Worm (Caenorhabditis elegans) whole organism, L4 larva: Measurements from ENCODE around the gene T01C1.4.

Source experiments
- D1046.2 ChIP-seq: fragments of 200-800 bp; sonication (Bioruptor generic); IDR thresholded peaks from 2 replicates; pipeline ENCODE4 v1.3.6; 2022; ENCODE audit warnings: missing genetic modification characterization, missing compliant biosample characterization
- T20F7.1 ChIP-seq: fragments of 200-800 bp; sonication (Bioruptor generic); optimal IDR thresholded peaks from 2 replicates; lab custom pipeline; 2018; ENCODE audit warnings: mild to moderate bottlenecking, missing genetic modification characterization, missing compliant biosample characterization
- T26A8.4 ChIP-seq: fragments of 200-800 bp; sonication (Bioruptor generic); IDR thresholded peaks from 2 replicates; pipeline ENCODE4 v1.3.6; 2022; ENCODE audit warnings: missing genetic modification characterization, missing compliant biosample characterization
- Y105C5A.15 ChIP-seq: fragments of 200-800 bp; sonication (Bioruptor generic); IDR thresholded peaks from 2 replicates; pipeline ENCODE4 v1.3.6; 2022; ENCODE audit warnings: missing genetic modification characterization, missing compliant biosample characterization
- Y5F2A.4 ChIP-seq: fragments of 200-800 bp; sonication (Bioruptor generic); optimal IDR thresholded peaks from 2 replicates; lab custom pipeline; 2018; ENCODE audit warnings: mild to moderate bottlenecking, missing genetic modification characterization, missing compliant biosample characterization
- aha-1 ChIP-seq: fragments of 150-350 bp; peaks from one replicate; lab custom pipeline; 2014; ENCODE audit warnings: missing biosample characterization, missing genetic modification characterization
- aly-2 ChIP-seq: sonication (generic microtip); optimal IDR thresholded peaks from 2 replicates; lab custom pipeline; 2018; ENCODE audit warnings: missing biosample characterization, missing genetic modification characterization
- ceh-20 ChIP-seq: fragments of 200-800 bp; sonication (Bioruptor generic); IDR thresholded peaks from 2 replicates; pipeline ENCODE4 v1.3.6; 2022; ENCODE audit warnings: missing genetic modification reagents, missing genetic modification characterization, missing compliant biosample characterization
- ceh-32 ChIP-seq: sonication (generic microtip); optimal IDR thresholded peaks from 2 replicates; lab custom pipeline; 2016; ENCODE audit warnings: mild to moderate bottlenecking, missing genetic modification characterization, missing compliant biosample characterization; ENCODE audit not compliant: poor library complexity
- ctbp-1 ChIP-seq: fragments of 200-800 bp; sonication (Bioruptor generic); IDR thresholded peaks from 2 replicates; pipeline ENCODE4 v1.3.6; 2022; ENCODE audit warnings: missing genetic modification reagents, missing genetic modification characterization, missing compliant biosample characterization
- daf-16 ChIP-seq, 3 experiments: sonication (generic microtip); optimal IDR thresholded peaks; 2 replicates each; lab custom pipeline; 2016 to 2017; ENCODE audit warnings: missing genetic modification characterization in 3 of 3, missing genetic modification reagents in 3 of 3, mild to moderate bottlenecking in 2 of 3, missing compliant biosample characterization in 2 of 3, missing biosample characterization in 1 of 3, moderate library complexity in 1 of 3
- daf-19 ChIP-seq: fragments of 200-800 bp; sonication (Bioruptor generic); conservative IDR thresholded peaks from 2 replicates; pipeline ENCODE4 v1.3.6; 2022; ENCODE audit warnings: missing genetic modification characterization, missing compliant biosample characterization
- dmd-6 ChIP-seq: fragments of 200-800 bp; sonication (Bioruptor generic); IDR thresholded peaks from 2 replicates; pipeline ENCODE4 v1.3.6; 2022; ENCODE audit warnings: missing genetic modification reagents, missing genetic modification characterization, missing compliant biosample characterization
- dpl-1 ChIP-seq: fragments of 150-350 bp; optimal IDR thresholded peaks from 2 replicates; lab custom pipeline; 2014; ENCODE audit warnings: missing biosample characterization, missing genetic modification reagents, missing genetic modification characterization
- duxl-1 ChIP-seq: sonication (generic microtip); optimal IDR thresholded peaks from 2 replicates; lab custom pipeline; 2016; ENCODE audit warnings: mild to moderate bottlenecking, missing genetic modification characterization, moderate library complexity, missing compliant biosample characterization; ENCODE audit not compliant: poor library complexity
- dve-1 ChIP-seq: sonication (generic microtip); optimal IDR thresholded peaks from 2 replicates; lab custom pipeline; 2017; ENCODE audit warnings: antibody characterized with exemption, mild to moderate bottlenecking, missing genetic modification characterization, missing compliant biosample characterization; ENCODE audit not compliant: insufficient read depth
- egl-43 ChIP-seq: fragments of 200-800 bp; sonication (Bioruptor generic); IDR thresholded peaks from 2 replicates; pipeline ENCODE4 v1.3.6; 2022; ENCODE audit warnings: missing genetic modification reagents, missing genetic modification characterization, missing compliant biosample characterization
- fos-1 ChIP-seq: fragments of 150-350 bp; optimal IDR thresholded peaks from 2 replicates; lab custom pipeline; 2014; ENCODE audit warnings: missing biosample characterization, missing genetic modification characterization
- gei-8 ChIP-seq: fragments of 200-800 bp; sonication (Bioruptor generic); optimal IDR thresholded peaks from 2 replicates; lab custom pipeline; 2018; ENCODE audit warnings: mild to moderate bottlenecking, missing genetic modification characterization, missing compliant biosample characterization
- hlh-11 ChIP-seq: fragments of 200-800 bp; sonication (Bioruptor generic); optimal IDR thresholded peaks from 2 replicates; lab custom pipeline; 2018; ENCODE audit warnings: mild to moderate bottlenecking, missing genetic modification characterization, missing compliant biosample characterization
- lin-1 ChIP-seq: fragments of 200-800 bp; sonication (Bioruptor generic); IDR thresholded peaks from 2 replicates; pipeline ENCODE4 v1.3.6; 2022; ENCODE audit warnings: missing genetic modification reagents, missing genetic modification characterization, missing compliant biosample characterization
- lin-13 ChIP-seq: fragments of 150-350 bp; optimal IDR thresholded peaks from 2 replicates; lab custom pipeline; 2014; ENCODE audit warnings: missing biosample characterization, missing genetic modification reagents, missing genetic modification characterization
- lin-29 ChIP-seq: fragments of 200-800 bp; sonication (Bioruptor generic); IDR thresholded peaks from 2 replicates; pipeline ENCODE4 v1.3.6; 2022; ENCODE audit warnings: missing genetic modification reagents, missing genetic modification characterization, missing compliant biosample characterization
- lir-3 ChIP-seq: sonication (generic microtip); optimal IDR thresholded peaks from 2 replicates; lab custom pipeline; 2016; ENCODE audit warnings: mild to moderate bottlenecking, missing genetic modification characterization, missing compliant biosample characterization
- madf-5 ChIP-seq, 2 experiments: fragments of 200-800 bp; sonication (Bioruptor generic); IDR thresholded peaks; 2 replicates each; pipeline ENCODE4 v1.3.6; 2022; ENCODE audit warnings: missing compliant biosample characterization in 2 of 2, missing genetic modification characterization in 2 of 2
- mdl-1 ChIP-seq, 2 experiments: fragments of 150-350 bp in 1 of 2; sonication (generic microtip) in 1 of 2; optimal IDR thresholded peaks; 2 replicates each; lab custom pipeline; 2014 to 2017; ENCODE audit warnings: missing biosample characterization in 2 of 2, missing genetic modification characterization in 2 of 2
- mdt-29 ChIP-seq: fragments of 200-800 bp; sonication (Bioruptor generic); IDR thresholded peaks from 2 replicates; pipeline ENCODE4 v1.3.6; 2022; ENCODE audit warnings: missing genetic modification reagents, missing genetic modification characterization, missing compliant biosample characterization
- mep-1 ChIP-seq: fragments of 150-350 bp; sonication (generic microtip); optimal IDR thresholded peaks from 3 replicates; lab custom pipeline; 2014; ENCODE audit warnings: missing biosample characterization, missing genetic modification characterization
- mes-2 ChIP-seq: sonication (generic microtip); optimal IDR thresholded peaks from 2 replicates; lab custom pipeline; 2016; ENCODE audit warnings: missing genotype, mild to moderate bottlenecking, missing genetic modification characterization, missing compliant biosample characterization; ENCODE audit not compliant: poor library complexity, severe bottlenecking
- mxl-3 ChIP-seq: fragments of 200-800 bp; sonication (Bioruptor generic); optimal IDR thresholded peaks from 2 replicates; lab custom pipeline; 2018; ENCODE audit warnings: mild to moderate bottlenecking, missing genetic modification characterization, missing compliant biosample characterization
- nhr-10 ChIP-seq: fragments of 150-350 bp; optimal IDR thresholded peaks from 2 replicates; lab custom pipeline; 2014; ENCODE audit warnings: missing biosample characterization, missing genetic modification characterization
- nhr-102 ChIP-seq: sonication (generic microtip); optimal IDR thresholded peaks from 2 replicates; lab custom pipeline; 2016; ENCODE audit warnings: mild to moderate bottlenecking, missing genetic modification characterization, moderate library complexity, missing compliant biosample characterization
- nhr-11 ChIP-seq: fragments of 150-350 bp; optimal IDR thresholded peaks from 2 replicates; lab custom pipeline; 2014; ENCODE audit warnings: missing biosample characterization, missing genetic modification characterization
- nhr-25 ChIP-seq: sonication (generic microtip); optimal IDR thresholded peaks from 2 replicates; lab custom pipeline; 2017; ENCODE audit warnings: missing genetic modification characterization, mild to moderate bottlenecking, missing compliant biosample characterization, antibody characterized with exemption, moderate library complexity, borderline replicate concordance; ENCODE audit not compliant: insufficient read depth
- nhr-28 ChIP-seq: fragments of 150-350 bp; optimal IDR thresholded peaks from 2 replicates; lab custom pipeline; 2014; ENCODE audit warnings: missing biosample characterization, missing genetic modification characterization
- nhr-77 ChIP-seq: fragments of 150-350 bp; optimal IDR thresholded peaks from 2 replicates; lab custom pipeline; 2014; ENCODE audit warnings: missing biosample characterization, missing genetic modification characterization
- php-3 ChIP-seq: fragments of 200-800 bp; sonication (Bioruptor generic); IDR thresholded peaks from 2 replicates; pipeline ENCODE4 v1.3.6; 2022; ENCODE audit warnings: missing genetic modification reagents, missing genetic modification characterization, missing compliant biosample characterization
- pqm-1 ChIP-seq: sonication (generic microtip); optimal IDR thresholded peaks from 2 replicates; lab custom pipeline; 2017; ENCODE audit warnings: missing biosample characterization, missing genetic modification characterization
- saeg-2 ChIP-seq: fragments of 200-800 bp; sonication (Bioruptor generic); IDR thresholded peaks from 2 replicates; pipeline ENCODE4 v1.3.6; 2022; ENCODE audit warnings: missing genetic modification reagents, missing genetic modification characterization, missing compliant biosample characterization
- snpc-4 ChIP-seq: fragments of 150-350 bp; optimal IDR thresholded peaks from 2 replicates; lab custom pipeline; 2014; ENCODE audit warnings: missing biosample characterization, missing genetic modification characterization
- spr-1 ChIP-seq: sonication (generic microtip); optimal IDR thresholded peaks from 2 replicates; lab custom pipeline; 2016; ENCODE audit warnings: mild to moderate bottlenecking, missing genetic modification characterization, missing compliant biosample characterization
- tra-1 ChIP-seq: fragments of 200-800 bp; sonication (Bioruptor generic); IDR thresholded peaks from 2 replicates; pipeline ENCODE4 v1.3.6; 2022; ENCODE audit warnings: missing genetic modification reagents, missing genetic modification characterization, missing compliant biosample characterization
- unc-130 ChIP-seq: sonication (generic microtip); optimal IDR thresholded peaks from 2 replicates; lab custom pipeline; 2016; ENCODE audit warnings: missing genetic modification reagents, missing genetic modification characterization, missing compliant biosample characterization
- unc-39 ChIP-seq: sonication (generic microtip); optimal IDR thresholded peaks from 2 replicates; lab custom pipeline; 2017; ENCODE audit warnings: missing biosample characterization, missing genetic modification characterization
- zag-1 ChIP-seq: fragments of 150-350 bp; optimal IDR thresholded peaks from 2 replicates; lab custom pipeline; 2014; ENCODE audit warnings: missing biosample characterization, missing genetic modification characterization
- zfp-2 ChIP-seq: sonication (generic microtip); optimal IDR thresholded peaks from 2 replicates; lab custom pipeline; 2016; ENCODE audit warnings: mild to moderate bottlenecking, missing genetic modification characterization, missing compliant biosample characterization
- zfp-3 ChIP-seq: fragments of 200-800 bp; sonication (Bioruptor generic); conservative IDR thresholded peaks from 2 replicates; pipeline ENCODE4 v1.3.6; 2022; ENCODE audit warnings: missing genetic modification reagents, missing genetic modification characterization, missing compliant biosample characterization
- ztf-11 ChIP-seq: fragments of 150-350 bp; optimal IDR thresholded peaks from 2 replicates; lab custom pipeline; 2014; ENCODE audit warnings: missing biosample characterization, missing genetic modification characterization
- ztf-7 ChIP-seq: fragments of 150-350 bp; optimal IDR thresholded peaks from 2 replicates; lab custom pipeline; 2014; ENCODE audit warnings: missing biosample characterization, missing genetic modification characterization

The T01C1.4 gene

ce11 chrX:10678081-10678736 is 38.7 kb downstream of the T01C1.4 start (continued):
- peak; percentile 62 for TF ChIP-seq dve-1 (tag; lab: Kevin White, UChicago)
- TF ChIP-seq Y5F2A.4 (GFP tag; lab: Kevin White, UChicago), result no peak
- peak; percentile 66 for TF ChIP-seq hlh-11 (tag; lab: Kevin White, UChicago)
- TF ChIP-seq ctbp-1 (GFP tag; lab: Robert Waterston, UW), result no peak
- TF ChIP-seq spr-1 (tag; lab: Kevin White, UChicago), result no peak
- no peak for TF ChIP-seq ceh-32
- no peak for TF ChIP-seq lir-3 (tag; lab: Kevin White, UChicago)
- TF ChIP-seq D1046.2 (GFP tag; lab: Robert Waterston, UW), result no peak
- TF ChIP-seq zfp-2 (tag; lab: Kevin White, UChicago), result no peak
- no peak for TF ChIP-seq lin-1 (GFP tag; lab: Robert Waterston, UW)
- no peak for TF ChIP-seq Y105C5A.15
- TF ChIP-seq zag-1 (tag; lab: Kevin White, UChicago), result no peak
- TF ChIP-seq madf-5 (GFP tag; IDR thresholded peaks at IDR 0.05; lab: Robert Waterston, UW), result no peak
- peak; percentile 34 for TF ChIP-seq aha-1 (tag; lab: Kevin White, UChicago)
- no peak for TF ChIP-seq duxl-1
- no peak for TF ChIP-seq nhr-10 (tag; lab: Kevin White, UChicago)
- TF ChIP-seq mdl-1 (tag; optimal IDR thresholded peaks at IDR 0.05; lab: Kevin White, UChicago), result peak in 1 of 2 experiments; percentile 62
- TF ChIP-seq dpl-1 (GFP tag; lab: Kevin White, UChicago), result peak; percentile 22
- no peak for TF ChIP-seq unc-39
- no peak for TF ChIP-seq tra-1 (GFP tag; lab: Robert Waterston, UW)
- TF ChIP-seq nhr-102, result no peak
- peak; percentile 58 for TF ChIP-seq nhr-11
- no peak for TF ChIP-seq aly-2 (tag; lab: Kevin White, UChicago)
- TF ChIP-seq lin-29 (GFP tag; lab: Robert Waterston, UW), result no peak
- no peak for TF ChIP-seq ztf-7 (tag; lab: Kevin White, UChicago)
- no peak for TF ChIP-seq zfp-3 (GFP tag; lab: Robert Waterston, UW)
- no peak; the same call in 1 of the 2 replicates for TF ChIP-seq T26A8.4 (GFP tag; lab: Robert Waterston, UW)
- no peak for TF ChIP-seq T20F7.1 (GFP tag; lab: Kevin White, UChicago)
- TF ChIP-seq dmd-6, result 0 out of 2 replicates have a peak, but pooled peaks have one; percentile 14
- no peak for TF ChIP-seq ceh-20 (GFP tag; lab: Robert Waterston, UW)
- TF ChIP-seq ztf-11 (tag; lab: Kevin White, UChicago), result no peak
- TF ChIP-seq egl-43 (GFP tag; lab: Robert Waterston, UW), result no peak
- TF ChIP-seq mdt-29 (GFP tag; lab: Robert Waterston, UW), result no peak
- no peak for TF ChIP-seq unc-130 (GFP tag; lab: Kevin White, UChicago)
- peak; percentile 68 for TF ChIP-seq nhr-28
- TF ChIP-seq daf-16 (GFP tag; optimal IDR thresholded peaks at IDR 0.05; lab: Kevin White, UChicago), result no peak
- peak; percentile 85 for TF ChIP-seq daf-16 (tag; optimal IDR thresholded peaks at IDR 0.05; lab: Kevin White, UChicago)
- no peak for TF ChIP-seq nhr-25

- TF ChIP-seq dmd-6 (peak; percentile 16; the same call in 1 of the 2 replicates), aha-1 (tag; lab: Kevin White, UChicago) (peak; percentile 64), gei-8 (no peak), lin-1 (GFP tag; lab: Robert Waterston, UW) (peak; percentile 24; the same call in 1 of the 2 replicates), mxl-3 (no peak), dve-1 (tag; lab: Kevin White, UChicago) (peak; percentile 52), mep-1 (tag; lab: Kevin White, UChicago) (peak; percentile 26), nhr-77 (tag; lab: Kevin White, UChicago) (no peak), ztf-7 (tag; lab: Kevin White, UChicago) (peak; percentile 51), fos-1 (tag; lab: Kevin White, UChicago) (no peak), pqm-1 (peak; percentile 39), php-3 (GFP tag; lab: Robert Waterston, UW) (no peak), ceh-32 (no peak), nhr-102 (peak; percentile 0), mes-2 (tag; lab: Kevin White, UChicago) (peak; percentile 62), lin-13 (GFP tag; lab: Kevin White, UChicago) (no peak), saeg-2 (GFP tag; lab: Robert Waterston, UW) (no peak), daf-19 (GFP tag; lab: Robert Waterston, UW) (no peak), snpc-4 (no peak), D1046.2 (GFP tag; lab: Robert Waterston, UW) (no peak), nhr-28 (peak; percentile 63)
Measured at ce11 chrX:10677552-10677951, 39.4 kb downstream of the T01C1.4 start.
